Fruit fly (Drosophila melanogaster): ENCODE data around the gene Rca1.

DNA sequence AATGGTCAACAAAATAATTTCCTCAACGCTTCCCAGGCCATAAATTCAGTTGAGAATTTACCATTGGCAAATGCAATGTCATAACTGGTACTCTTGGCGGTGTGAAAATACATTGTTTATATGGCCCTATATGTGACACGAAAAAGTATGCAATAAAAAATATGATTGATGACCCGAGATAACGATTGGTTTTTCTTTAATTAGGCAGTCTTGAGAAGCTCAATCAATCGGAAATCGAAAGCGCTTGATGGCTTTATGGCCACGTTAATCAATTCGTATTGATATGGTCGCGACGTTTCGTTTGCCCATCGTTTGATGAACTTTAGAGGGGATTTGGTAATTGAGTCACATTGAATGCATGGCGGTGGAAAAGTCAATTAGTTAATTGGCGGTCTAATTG lies 18.7 kb downstream of the Rca1 start:
- TF ChIP-seq dl (GFP tag; optimal IDR thresholded peaks at IDR 0.05; ENCODE audit: insufficient read depth in 1 of 2, partially characterized antibody in 2 of 2) (no peak), Mio (GFP tag; optimal IDR thresholded peaks at IDR 0.05) (no peak), Hnf4 (GFP tag; optimal IDR thresholded peaks at IDR 0.05) (no peak), Hr83 (GFP tag; optimal IDR thresholded peaks at IDR 0.05; ENCODE audit: poor library complexity, severe bottlenecking) (no peak), psq (GFP tag; optimal IDR thresholded peaks at IDR 0.05) (no peak), Dfd (GFP tag; optimal IDR thresholded peaks at IDR 0.05) (no peak), br (GFP tag; optimal IDR thresholded peaks at IDR 0.05) (no peak), CG32264 (GFP tag; optimal IDR thresholded peaks at IDR 0.05) (no peak), usp (GFP tag; optimal IDR thresholded peaks at IDR 0.05) (no peak), pan (optimal IDR thresholded peaks at IDR 0.05) (no peak)

All from whole organism, wandering third instar larva.